Worm (Caenorhabditis elegans) whole organism, L4 larva: Measurements from ENCODE around the gene rps-21.
A peak's percentile ranks its signal among the peaks of the same experiment; 100 is the strongest.

ENCODE experiments used
- F49E8.2 ChIP-seq: sonication (generic microtip); optimal IDR thresholded peaks from 2 replicates; lab custom pipeline; 2016; ENCODE audit warnings: missing compliant biosample characterization, mild to moderate bottlenecking, missing genetic modification characterization, borderline replicate concordance
- T20F7.1 ChIP-seq: fragments of 200-800 bp; sonication (Bioruptor generic); optimal IDR thresholded peaks from 2 replicates; lab custom pipeline; 2018; ENCODE audit warnings: mild to moderate bottlenecking, missing genetic modification characterization, missing compliant biosample characterization
- T26A8.4 ChIP-seq: fragments of 200-800 bp; sonication (Bioruptor generic); IDR thresholded peaks from 2 replicates; pipeline ENCODE4 v1.3.6; 2022; ENCODE audit warnings: missing genetic modification characterization, missing compliant biosample characterization
- Y48G9A.11 ChIP-seq: fragments of 200-800 bp; sonication (Bioruptor generic); IDR thresholded peaks from 2 replicates; pipeline ENCODE4 v1.3.6; 2022; ENCODE audit warnings: missing genetic modification reagents, missing genetic modification characterization, missing compliant biosample characterization
- ZK337.2 ChIP-seq: fragments of 200-800 bp; sonication (Bioruptor generic); IDR thresholded peaks from 2 replicates; pipeline ENCODE4 v1.3.6; 2022; ENCODE audit warnings: missing genetic modification reagents, missing genetic modification characterization, missing compliant biosample characterization
- aly-2 ChIP-seq: sonication (generic microtip); optimal IDR thresholded peaks from 2 replicates; lab custom pipeline; 2018; ENCODE audit warnings: missing biosample characterization, missing genetic modification characterization
- arid-1 ChIP-seq: fragments of 200-800 bp; sonication (Bioruptor generic); conservative IDR thresholded peaks from 2 replicates; pipeline ENCODE4 v1.3.6; 2022; ENCODE audit warnings: missing genetic modification reagents, missing genetic modification characterization, missing compliant biosample characterization
- attf-4 ChIP-seq: sonication (generic microtip); optimal IDR thresholded peaks from 3 replicates; lab custom pipeline; 2017; ENCODE audit warnings: missing biosample characterization, missing genetic modification characterization
- ceh-82 ChIP-seq: sonication (generic microtip); optimal IDR thresholded peaks from 2 replicates; lab custom pipeline; 2017; ENCODE audit warnings: missing biosample characterization, missing genetic modification characterization
- ctbp-1 ChIP-seq: fragments of 200-800 bp; sonication (Bioruptor generic); IDR thresholded peaks from 2 replicates; pipeline ENCODE4 v1.3.6; 2022; ENCODE audit warnings: missing genetic modification reagents, missing genetic modification characterization, missing compliant biosample characterization
- dpl-1 ChIP-seq: fragments of 150-350 bp; optimal IDR thresholded peaks from 2 replicates; lab custom pipeline; 2014; ENCODE audit warnings: missing biosample characterization, missing genetic modification reagents, missing genetic modification characterization
- duxl-1 ChIP-seq: sonication (generic microtip); optimal IDR thresholded peaks from 2 replicates; lab custom pipeline; 2016; ENCODE audit warnings: mild to moderate bottlenecking, missing genetic modification characterization, moderate library complexity, missing compliant biosample characterization; ENCODE audit not compliant: poor library complexity
- dve-1 ChIP-seq: sonication (generic microtip); optimal IDR thresholded peaks from 2 replicates; lab custom pipeline; 2017; ENCODE audit warnings: antibody characterized with exemption, mild to moderate bottlenecking, missing genetic modification characterization, missing compliant biosample characterization; ENCODE audit not compliant: insufficient read depth
- egl-27 ChIP-seq: sonication (generic microtip); optimal IDR thresholded peaks from 3 replicates; lab custom pipeline; 2017; ENCODE audit warnings: missing biosample characterization, missing genetic modification reagents, missing genetic modification characterization
- egl-43 ChIP-seq: fragments of 200-800 bp; sonication (Bioruptor generic); IDR thresholded peaks from 2 replicates; pipeline ENCODE4 v1.3.6; 2022; ENCODE audit warnings: missing genetic modification reagents, missing genetic modification characterization, missing compliant biosample characterization
- fkh-10 ChIP-seq: fragments of 150-350 bp; optimal IDR thresholded peaks from 2 replicates; lab custom pipeline; 2014; ENCODE audit warnings: missing biosample characterization, missing genetic modification reagents, missing genetic modification characterization
- hif-1 ChIP-seq, 2 experiments: sonication (generic microtip); optimal IDR thresholded peaks; 2 replicates each; lab custom pipeline; 2016 to 2017; ENCODE audit warnings: missing compliant biosample characterization in 2 of 2, missing genetic modification characterization in 2 of 2, missing genetic modification reagents in 2 of 2, missing genotype in 2 of 2, mild to moderate bottlenecking in 1 of 2
- hlh-11 ChIP-seq: fragments of 200-800 bp; sonication (Bioruptor generic); optimal IDR thresholded peaks from 2 replicates; lab custom pipeline; 2018; ENCODE audit warnings: mild to moderate bottlenecking, missing genetic modification characterization, missing compliant biosample characterization
- hlh-30 ChIP-seq: sonication (generic microtip); optimal IDR thresholded peaks from 2 replicates; lab custom pipeline; 2017; ENCODE audit warnings: antibody characterized with exemption, mild to moderate bottlenecking, missing genetic modification characterization, missing compliant biosample characterization; ENCODE audit not compliant: insufficient read depth
- jun-1 ChIP-seq: fragments of 150-350 bp; optimal IDR thresholded peaks from 2 replicates; lab custom pipeline; 2014; ENCODE audit warnings: missing biosample characterization, missing genetic modification reagents, missing genetic modification characterization
- lin-1 ChIP-seq: fragments of 200-800 bp; sonication (Bioruptor generic); IDR thresholded peaks from 2 replicates; pipeline ENCODE4 v1.3.6; 2022; ENCODE audit warnings: missing genetic modification reagents, missing genetic modification characterization, missing compliant biosample characterization
- lin-38 ChIP-seq: fragments of 200-800 bp; sonication (Bioruptor generic); IDR thresholded peaks from 2 replicates; pipeline ENCODE4 v1.3.6; 2022; ENCODE audit warnings: missing genetic modification reagents, missing genetic modification characterization, missing compliant biosample characterization
- lir-3 ChIP-seq: sonication (generic microtip); optimal IDR thresholded peaks from 2 replicates; lab custom pipeline; 2016; ENCODE audit warnings: mild to moderate bottlenecking, missing genetic modification characterization, missing compliant biosample characterization
- lsy-2 ChIP-seq, 2 experiments: fragments of 150-350 bp in 1 of 2; sonication (generic microtip) in 1 of 2; optimal IDR thresholded peaks; 2 replicates each; lab custom pipeline; 2014 to 2017; ENCODE audit warnings: missing biosample characterization in 2 of 2, missing genetic modification characterization in 2 of 2
- madf-9 ChIP-seq: fragments of 200-800 bp; sonication (Bioruptor generic); conservative IDR thresholded peaks from 2 replicates; pipeline ENCODE4 v1.3.6; 2022; ENCODE audit warnings: missing genetic modification reagents, missing genetic modification characterization, missing compliant biosample characterization
- mdt-29 ChIP-seq: fragments of 200-800 bp; sonication (Bioruptor generic); IDR thresholded peaks from 2 replicates; pipeline ENCODE4 v1.3.6; 2022; ENCODE audit warnings: missing genetic modification reagents, missing genetic modification characterization, missing compliant biosample characterization
- mes-2 ChIP-seq: sonication (generic microtip); optimal IDR thresholded peaks from 2 replicates; lab custom pipeline; 2016; ENCODE audit warnings: missing genotype, mild to moderate bottlenecking, missing genetic modification characterization, missing compliant biosample characterization; ENCODE audit not compliant: poor library complexity, severe bottlenecking
- mxl-2 ChIP-seq: fragments of 200-800 bp; sonication (Bioruptor generic); conservative IDR thresholded peaks from 2 replicates; pipeline ENCODE4 v1.3.6; 2022; ENCODE audit warnings: missing genetic modification reagents, missing genetic modification characterization, missing compliant biosample characterization
- mxl-3 ChIP-seq: fragments of 200-800 bp; sonication (Bioruptor generic); optimal IDR thresholded peaks from 2 replicates; lab custom pipeline; 2018; ENCODE audit warnings: mild to moderate bottlenecking, missing genetic modification characterization, missing compliant biosample characterization
- nhr-10 ChIP-seq: fragments of 150-350 bp; optimal IDR thresholded peaks from 2 replicates; lab custom pipeline; 2014; ENCODE audit warnings: missing biosample characterization, missing genetic modification characterization
- nhr-11 ChIP-seq: fragments of 150-350 bp; optimal IDR thresholded peaks from 2 replicates; lab custom pipeline; 2014; ENCODE audit warnings: missing biosample characterization, missing genetic modification characterization
- nhr-111 ChIP-seq: fragments of 200-800 bp; sonication (Bioruptor generic); optimal IDR thresholded peaks from 2 replicates; lab custom pipeline; 2018; ENCODE audit warnings: mild to moderate bottlenecking, missing genetic modification characterization, missing compliant biosample characterization
- nhr-237 ChIP-seq: sonication (generic microtip); optimal IDR thresholded peaks from 2 replicates; lab custom pipeline; 2017; ENCODE audit warnings: missing biosample characterization, missing genetic modification characterization
- nhr-25 ChIP-seq: sonication (generic microtip); optimal IDR thresholded peaks from 2 replicates; lab custom pipeline; 2017; ENCODE audit warnings: missing genetic modification characterization, mild to moderate bottlenecking, missing compliant biosample characterization, antibody characterized with exemption, moderate library complexity, borderline replicate concordance; ENCODE audit not compliant: insufficient read depth
- nhr-42 ChIP-seq: fragments of 200-800 bp; sonication (Bioruptor generic); IDR thresholded peaks from 2 replicates; pipeline ENCODE4 v1.3.6; 2022; ENCODE audit warnings: missing genetic modification characterization, missing compliant biosample characterization
- nhr-77 ChIP-seq: fragments of 150-350 bp; optimal IDR thresholded peaks from 2 replicates; lab custom pipeline; 2014; ENCODE audit warnings: missing biosample characterization, missing genetic modification characterization
- php-3 ChIP-seq: fragments of 200-800 bp; sonication (Bioruptor generic); IDR thresholded peaks from 2 replicates; pipeline ENCODE4 v1.3.6; 2022; ENCODE audit warnings: missing genetic modification reagents, missing genetic modification characterization, missing compliant biosample characterization
- rbr-2 ChIP-seq: sonication (generic microtip); optimal IDR thresholded peaks from 2 replicates; lab custom pipeline; 2016; ENCODE audit warnings: missing genotype, missing genetic modification characterization, missing compliant biosample characterization
- set-16 ChIP-seq: fragments of 200-800 bp; sonication (Bioruptor generic); IDR thresholded peaks from 2 replicates; pipeline ENCODE4 v1.3.6; 2022; ENCODE audit warnings: missing genetic modification reagents, missing genetic modification characterization, missing compliant biosample characterization
- skn-1 ChIP-seq: fragments of 150-350 bp; optimal IDR thresholded peaks from 2 replicates; lab custom pipeline; 2014; ENCODE audit warnings: missing biosample characterization, missing genetic modification characterization
- spr-3 ChIP-seq: fragments of 200-800 bp; sonication (Bioruptor generic); optimal IDR thresholded peaks from 2 replicates; lab custom pipeline; 2018; ENCODE audit warnings: mild to moderate bottlenecking, missing genetic modification characterization, missing compliant biosample characterization
- tra-1 ChIP-seq: fragments of 200-800 bp; sonication (Bioruptor generic); IDR thresholded peaks from 2 replicates; pipeline ENCODE4 v1.3.6; 2022; ENCODE audit warnings: missing genetic modification reagents, missing genetic modification characterization, missing compliant biosample characterization
- unc-130 ChIP-seq: sonication (generic microtip); optimal IDR thresholded peaks from 2 replicates; lab custom pipeline; 2016; ENCODE audit warnings: missing genetic modification reagents, missing genetic modification characterization, missing compliant biosample characterization
- vab-7 ChIP-seq: fragments of 200-800 bp; sonication (Bioruptor generic); IDR thresholded peaks from 2 replicates; pipeline ENCODE4 v1.3.6; 2022; ENCODE audit warnings: missing genetic modification reagents, missing genetic modification characterization, missing compliant biosample characterization
- zfp-2 ChIP-seq: sonication (generic microtip); optimal IDR thresholded peaks from 2 replicates; lab custom pipeline; 2016; ENCODE audit warnings: mild to moderate bottlenecking, missing genetic modification characterization, missing compliant biosample characterization
- zip-11 ChIP-seq: fragments of 200-800 bp; sonication (Bioruptor generic); IDR thresholded peaks from 2 replicates; pipeline ENCODE4 v1.3.6; 2022; ENCODE audit warnings: missing genetic modification characterization, missing compliant biosample characterization
- ztf-11 ChIP-seq: fragments of 150-350 bp; optimal IDR thresholded peaks from 2 replicates; lab custom pipeline; 2014; ENCODE audit warnings: missing biosample characterization, missing genetic modification characterization

The rps-21 gene

ce11 chrIII:7142172-7142601 lies 47.2 kb downstream of the rps-21 start (continued):
- no peak for TF ChIP-seq T20F7.1 (GFP tag; lab: Kevin White, UChicago)
- no peak for TF ChIP-seq ctbp-1 (GFP tag; lab: Robert Waterston, UW)

- TF ChIP-seq rbr-2 (tag; lab: Kevin White, UChicago) = peak; percentile 39
- no peak for TF ChIP-seq nhr-25 (tag; lab: Kevin White, UChicago)
- peak; percentile 17 for TF ChIP-seq nhr-111 (GFP tag; lab: Kevin White, UChicago)
- peak; percentile 70 for TF ChIP-seq arid-1 (GFP tag; lab: Robert Waterston, UW)
- no peak for TF ChIP-seq ctbp-1 (GFP tag; lab: Robert Waterston, UW)
- TF ChIP-seq ceh-82 = no peak
- TF ChIP-seq mxl-3 = peak; percentile 68
- no peak for TF ChIP-seq jun-1
- TF ChIP-seq set-16 (GFP tag; lab: Robert Waterston, UW) = no peak
- peak; percentile 72; the same call in 1 of the 2 replicates for TF ChIP-seq lin-1 (GFP tag; lab: Robert Waterston, UW)
- TF ChIP-seq dve-1 = peak; percentile 97
- TF ChIP-seq T26A8.4 (GFP tag; lab: Robert Waterston, UW) = peak; percentile 91
- no peak for TF ChIP-seq aly-2 (tag; lab: Kevin White, UChicago)
- TF ChIP-seq madf-9 (GFP tag; lab: Robert Waterston, UW) = peak; percentile 12; the same call in 1 of the 2 replicates
- TF ChIP-seq zfp-2 (tag; lab: Kevin White, UChicago) = no peak
- TF ChIP-seq Y48G9A.11 (GFP tag; lab: Robert Waterston, UW) = peak; percentile 84
- no peak for TF ChIP-seq mxl-2 (GFP tag; lab: Robert Waterston, UW)
- TF ChIP-seq T20F7.1 (GFP tag; lab: Kevin White, UChicago) = peak; percentile 69
- no peak for TF ChIP-seq fkh-10 (GFP tag; lab: Kevin White, UChicago)
- TF ChIP-seq mdt-29 (GFP tag; lab: Robert Waterston, UW) = peak; percentile 84; the same call in 1 of the 2 replicates
- peak; percentile 89 for TF ChIP-seq php-3 (GFP tag; lab: Robert Waterston, UW)
- TF ChIP-seq nhr-11 = no peak
- TF ChIP-seq nhr-77 = peak; percentile 36
- TF ChIP-seq ZK337.2 (GFP tag; lab: Robert Waterston, UW) = no peak
- no peak for TF ChIP-seq lir-3 (tag; lab: Kevin White, UChicago)
- TF ChIP-seq hlh-11 (tag; lab: Kevin White, UChicago) = peak; percentile 73
- TF ChIP-seq zip-11 = no peak
- peak; percentile 87 for TF ChIP-seq mes-2
- TF ChIP-seq egl-27 (tag; lab: Kevin White, UChicago) = peak; percentile 22
- TF ChIP-seq nhr-10 (tag; lab: Kevin White, UChicago) = peak; percentile 66
- peak; percentile 33 for TF ChIP-seq dpl-1 (GFP tag; lab: Kevin White, UChicago)
- peak; percentile 72 for TF ChIP-seq hlh-30
- TF ChIP-seq hif-1 (tag; optimal IDR thresholded peaks at IDR 0.05; lab: Kevin White, UChicago) = peak in 1 of 2 experiments; percentile 15
- peak; percentile 68; the same call in 1 of the 2 replicates for TF ChIP-seq nhr-42
- TF ChIP-seq skn-1 (tag; lab: Kevin White, UChicago) = no peak
- peak; percentile 52 for TF ChIP-seq spr-3 (GFP tag; lab: Kevin White, UChicago)
- peak; percentile 54 for TF ChIP-seq egl-43
- TF ChIP-seq lin-38 (GFP tag; lab: Robert Waterston, UW) = peak; percentile 68
- no peak for TF ChIP-seq ztf-11 (tag; lab: Kevin White, UChicago)
- TF ChIP-seq F49E8.2 (tag; lab: Kevin White, UChicago) = peak; percentile 89
- TF ChIP-seq lsy-2 (tag; optimal IDR thresholded peaks at IDR 0.05; lab: Kevin White, UChicago) = peak in 1 of 2 experiments; percentile 71
- peak; percentile 36; the same call in 1 of the 2 replicates for TF ChIP-seq vab-7 (GFP tag; lab: Robert Waterston, UW)
- no peak for TF ChIP-seq tra-1
- TF ChIP-seq attf-4 (tag; lab: Kevin White, UChicago) = no peak
- TF ChIP-seq nhr-237 (tag; lab: Kevin White, UChicago) = no peak
- TF ChIP-seq duxl-1 = peak; percentile 82
- TF ChIP-seq unc-130 (GFP tag; lab: Kevin White, UChicago) = peak; percentile 24
Measured at ce11 chrIII:7141285-7141715, 48.1 kb downstream of the rps-21 start.
